Fruit fly (Drosophila melanogaster) whole organism: ENCODE results near the gene CG15209.

Experiments used
- EcR ChIP-seq, 2 experiments: fragments of >200 bp; optimal IDR thresholded peaks; 2 replicates each; lab custom pipeline; 2017; ENCODE audit warnings: missing biosample characterization in 2 of 2, missing genetic modification characterization in 2 of 2, missing genetic modification reagents in 2 of 2
- pan ChIP-seq: fragments of >200 bp; optimal IDR thresholded peaks from 2 replicates; lab custom pipeline; 2017
- psq ChIP-seq: fragments of >200 bp; optimal IDR thresholded peaks from 2 replicates; lab custom pipeline; 2017
- usp ChIP-seq: fragments of >200 bp; optimal IDR thresholded peaks from 2 replicates; lab custom pipeline; 2017; ENCODE audit warnings: missing biosample characterization, missing genetic modification characterization, mixed read lengths

DNA sequence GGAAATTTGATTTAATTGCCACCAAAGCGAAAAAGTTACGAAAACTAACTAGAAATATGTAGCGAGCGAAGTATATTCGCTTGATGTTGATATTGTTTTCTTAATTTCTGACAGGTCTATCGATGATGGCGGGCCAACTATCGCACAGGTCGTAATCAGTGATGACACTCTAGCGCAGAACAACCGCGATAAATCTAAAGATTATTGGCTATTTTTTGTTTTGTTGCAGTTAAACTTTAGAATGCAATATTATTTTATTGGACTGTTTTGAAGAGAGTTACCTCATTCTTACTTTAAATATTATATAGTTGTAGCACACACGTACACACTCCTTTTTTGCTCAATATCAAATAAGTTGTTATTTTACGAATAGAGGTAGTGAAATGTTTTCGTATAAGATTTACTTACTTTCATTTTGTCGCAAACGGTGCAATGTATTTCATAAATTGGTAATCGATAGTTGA lies 5.0 kb downstream of the CG15209 start, which contains the start of gene sbr:
- no peak for TF ChIP-seq usp (GFP tag; lab: Kevin White, UChicago)
- no peak for TF ChIP-seq psq
- TF ChIP-seq pan: no peak
- TF ChIP-seq EcR (GFP tag; optimal IDR thresholded peaks at IDR 0.05; lab: Kevin White, UChicago): no peak
